Worm (Caenorhabditis elegans): ENCODE data around the gene Y110A2AR.1.

DNA sequence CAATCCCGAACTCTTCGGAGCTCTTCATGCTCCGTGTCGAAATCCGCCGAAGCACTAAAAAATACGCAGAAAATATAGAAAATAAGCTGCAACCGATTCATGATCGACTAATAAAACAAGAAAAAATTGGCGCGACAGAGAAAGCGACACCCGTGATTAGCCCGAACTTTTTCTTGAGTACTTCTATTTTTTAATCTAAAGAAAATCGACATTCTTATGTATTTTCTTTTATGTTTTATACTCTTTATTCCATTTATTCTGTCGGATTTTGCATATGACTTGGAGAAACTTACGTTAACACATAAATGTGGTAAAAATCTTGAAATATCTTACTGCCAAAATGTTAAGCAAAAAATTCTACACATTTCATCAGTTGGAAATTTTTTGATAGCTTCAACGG is 24.5 kb downstream of the Y110A2AR.1 start, which contains the start of the genes irld-50 and irld-49:
- TF ChIP-seq tab-1 (GFP tag; IDR thresholded peaks at IDR 0.05) (no peak), ztf-23 (GFP tag; IDR thresholded peaks at IDR 0.05) (no peak), T22C8.4 (GFP tag; IDR thresholded peaks at IDR 0.05) (no peak), med-1 (GFP tag; optimal IDR thresholded peaks at IDR 0.05; ENCODE audit: insufficient read depth) (no peak), flt-1 (GFP tag; IDR thresholded peaks at IDR 0.05) (no peak), ref-1 (GFP tag; conservative IDR thresholded peaks at IDR 0.05) (no peak)
